Worm (Caenorhabditis elegans) whole organism, young adult: ENCODE data around the gene Y6G8.6.

Source experiments
- F10E7.11 ChIP-seq: sonication (generic microtip); optimal IDR thresholded peaks from 2 replicates; lab custom pipeline; 2017; ENCODE audit warnings: mild to moderate bottlenecking, missing genetic modification characterization, moderate library complexity, missing compliant biosample characterization
- K12H6.12 ChIP-seq: fragments of 200-800 bp; sonication (Bioruptor generic); optimal IDR thresholded peaks from 2 replicates; lab custom pipeline; 2018; ENCODE audit warnings: mild to moderate bottlenecking, missing genetic modification characterization, missing compliant biosample characterization
- gei-17 ChIP-seq: fragments of 200-800 bp; sonication (Bioruptor generic); optimal IDR thresholded peaks from 2 replicates; lab custom pipeline; 2018; ENCODE audit warnings: mild to moderate bottlenecking, missing genetic modification characterization, missing compliant biosample characterization
- madf-3 ChIP-seq: fragments of 200-800 bp; sonication (Bioruptor generic); IDR thresholded peaks from 2 replicates; pipeline ENCODE4 v1.3.6; 2022; ENCODE audit warnings: missing genetic modification reagents, missing genetic modification characterization, missing compliant biosample characterization
- nhr-120 ChIP-seq: fragments of 200-800 bp; sonication (Bioruptor generic); IDR thresholded peaks from 2 replicates; pipeline ENCODE4 v1.3.6; 2022; ENCODE audit warnings: missing genetic modification characterization, missing compliant biosample characterization
- snpc-4 ChIP-seq, 5 experiments: fragments of 150-350 bp in 1 of 5; sonication (generic microtip) in 4 of 5; optimal IDR thresholded peaks; 2 replicates each; lab custom pipeline; 2014 to 2018; ENCODE audit warnings: missing genetic modification characterization in 5 of 5, missing biosample characterization in 3 of 5, antibody characterized with exemption in 2 of 5, mild to moderate bottlenecking in 2 of 5, missing compliant biosample characterization in 2 of 5, missing genotype in 2 of 5, moderate library complexity in 2 of 5, missing genetic modification reagents in 1 of 5
- somi-1 ChIP-seq: fragments of 200-800 bp; sonication (Bioruptor generic); optimal IDR thresholded peaks from 2 replicates; lab custom pipeline; 2018; ENCODE audit warnings: mild to moderate bottlenecking, missing genetic modification characterization, missing compliant biosample characterization

DNA sequence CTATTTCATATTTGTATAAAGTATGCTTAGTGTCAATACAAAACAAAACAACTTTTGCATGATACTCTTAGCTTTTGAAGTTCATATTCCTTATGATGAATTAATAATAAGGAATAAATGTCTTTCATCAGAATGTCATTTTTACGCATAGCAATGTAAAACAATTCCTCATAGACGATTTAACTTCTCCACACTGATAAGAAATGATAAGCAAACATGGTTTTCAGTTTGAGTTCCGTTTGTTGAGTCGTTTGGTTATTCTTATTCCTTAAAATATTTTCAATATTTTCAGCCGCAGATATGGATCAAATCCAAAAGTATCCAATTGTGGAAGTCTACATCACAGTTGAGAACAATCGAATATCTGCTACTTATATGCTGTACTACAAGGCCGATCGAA lies 8.2 kb upstream of the Y6G8.6 start, which contains the start of gene F57G4.11:
- no peak for TF ChIP-seq K12H6.12 (tag; lab: Kevin White, UChicago)
- TF ChIP-seq madf-3 (GFP tag; lab: Robert Waterston, UW), result no peak
- TF ChIP-seq snpc-4 (GFP tag; optimal IDR thresholded peaks at IDR 0.05; lab: Kevin White, UChicago), result no peak
- no peak for TF ChIP-seq snpc-4 (tag; optimal IDR thresholded peaks at IDR 0.05; lab: Kevin White, UChicago)
- no peak for TF ChIP-seq F10E7.11 (tag; lab: Kevin White, UChicago)
- no peak for TF ChIP-seq somi-1 (GFP tag; lab: Kevin White, UChicago)
- TF ChIP-seq nhr-120, result no peak
- TF ChIP-seq gei-17, result no peak
